Fruit fly (Drosophila melanogaster) whole organism, wandering third instar larva: ENCODE results near the gene Cyp312a1.
A peak's percentile ranks its signal among the peaks of the same experiment; 100 is the strongest.

ENCODE experiments used
- Abd-B ChIP-seq: fragments of >200 bp; optimal IDR thresholded peaks from 2 replicates; lab custom pipeline; 2017; ENCODE audit warnings: missing biosample characterization, missing genetic modification characterization
- CG32264 ChIP-seq: fragments of 200-800 bp; sonication (Bioruptor generic); optimal IDR thresholded peaks from 2 replicates; lab custom pipeline; 2016; ENCODE audit warnings: missing biosample characterization, missing genetic modification characterization
- Dfd ChIP-seq: fragments of >200 bp; optimal IDR thresholded peaks from 2 replicates; lab custom pipeline; 2017; ENCODE audit warnings: missing biosample characterization, missing genetic modification characterization
- Dif ChIP-seq: fragments of 200-275, 200-300 bp; sonication (Bioruptor generic); optimal IDR thresholded peaks from 2 replicates; lab custom pipeline; 2018; ENCODE audit warnings: missing biosample characterization, missing genetic modification characterization; ENCODE audit not compliant: partially characterized antibody
- GATAd ChIP-seq: sonication (Bioruptor generic); optimal IDR thresholded peaks from 2 replicates; lab custom pipeline; 2016; ENCODE audit warnings: missing biosample characterization, missing genetic modification characterization
- HLH106 ChIP-seq: fragments of 200-800 bp; optimal IDR thresholded peaks from 3 replicates; lab custom pipeline; 2019; ENCODE audit warnings: missing biosample characterization, mild to moderate bottlenecking, missing genetic modification characterization, moderate library complexity
- Hnf4 ChIP-seq: fragments of 200-800 bp; sonication (Bioruptor generic); optimal IDR thresholded peaks from 2 replicates; lab custom pipeline; 2016; ENCODE audit warnings: missing biosample characterization, mild to moderate bottlenecking, missing genetic modification characterization
- Hr83 ChIP-seq: fragments of 200-300 bp; sonication (Bioruptor generic); optimal IDR thresholded peaks from 2 replicates; lab custom pipeline; 2016; ENCODE audit warnings: missing biosample characterization, mild to moderate bottlenecking, missing genetic modification characterization, moderate library complexity; ENCODE audit not compliant: poor library complexity, severe bottlenecking
- Jra ChIP-seq: sonication (Bioruptor generic); optimal IDR thresholded peaks from 2 replicates; lab custom pipeline; 2016; ENCODE audit warnings: missing biosample characterization, missing genetic modification characterization
- N ChIP-seq: fragments of >200 bp; optimal IDR thresholded peaks from 2 replicates; lab custom pipeline; 2018; ENCODE audit warnings: missing biosample characterization, missing external identifiers, missing genetic modification characterization
- OdsH ChIP-seq: fragments of 200-800 bp; sonication (Bioruptor generic); optimal IDR thresholded peaks from 2 replicates; lab custom pipeline; 2016; ENCODE audit warnings: missing biosample characterization, mild to moderate bottlenecking, missing genetic modification characterization
- Rel ChIP-seq, 2 experiments: fragments of 200-800 bp; sonication (Bioruptor generic) in 1 of 2; optimal IDR thresholded peaks; 2 replicates in 1 of 2; 3 replicates in 1 of 2; lab custom pipeline; 2016 to 2019; ENCODE audit warnings: mild to moderate bottlenecking in 2 of 2, missing biosample characterization in 2 of 2, missing genetic modification characterization in 2 of 2, moderate library complexity in 1 of 2
- Sp1 ChIP-seq: fragments of 200-800 bp; sonication (Bioruptor generic); optimal IDR thresholded peaks from 3 replicates; lab custom pipeline; 2019; ENCODE audit warnings: missing biosample characterization, mild to moderate bottlenecking, missing genetic modification characterization, moderate library complexity
- br ChIP-seq: fragments of 200-800 bp; sonication (Bioruptor generic); optimal IDR thresholded peaks from 2 replicates; lab custom pipeline; 2016; ENCODE audit warnings: missing biosample characterization, missing genetic modification characterization
- brk ChIP-seq: fragments of 200-800 bp; sonication (Bioruptor generic); optimal IDR thresholded peaks from 2 replicates; lab custom pipeline; 2016; ENCODE audit warnings: missing biosample characterization, mild to moderate bottlenecking, missing genetic modification characterization
- dl ChIP-seq, 2 experiments: fragments of 175-275, 200-275 bp in 1 of 2; fragments of 200-275 bp in 1 of 2; sonication (Bioruptor generic); optimal IDR thresholded peaks; lab custom pipeline; 2018; ENCODE audit warnings: mild to moderate bottlenecking in 2 of 2, missing biosample characterization in 2 of 2, missing genetic modification characterization in 2 of 2, moderate library complexity in 2 of 2; ENCODE audit not compliant: partially characterized antibody in 2 of 2, insufficient read depth in 1 of 2
- dmrt93B ChIP-seq: fragments of 200-800 bp; sonication (Bioruptor generic); optimal IDR thresholded peaks from 2 replicates; lab custom pipeline; 2018; ENCODE audit warnings: missing biosample characterization, mild to moderate bottlenecking, missing genetic modification characterization
- dsf ChIP-seq: sonication (Bioruptor generic); optimal IDR thresholded peaks from 2 replicates; lab custom pipeline; 2016; ENCODE audit warnings: missing biosample characterization, missing genetic modification characterization, borderline replicate concordance
- ey ChIP-seq: fragments of 200-800 bp; sonication (Bioruptor generic); optimal IDR thresholded peaks from 2 replicates; lab custom pipeline; 2016; ENCODE audit warnings: missing biosample characterization, missing genetic modification characterization
- foxo ChIP-seq, 2 experiments: fragments of 200-800 bp; sonication (Bioruptor generic); optimal IDR thresholded peaks; 2 replicates in 1 of 2; 3 replicates in 1 of 2; lab custom pipeline; 2016 to 2017; ENCODE audit warnings: missing biosample characterization in 2 of 2, missing genetic modification characterization in 2 of 2
- fru ChIP-seq: fragments of 200-800 bp; sonication (Bioruptor generic); optimal IDR thresholded peaks from 3 replicates; lab custom pipeline; 2016; ENCODE audit warnings: missing biosample characterization, mild to moderate bottlenecking, missing genetic modification characterization
- h ChIP-seq: fragments of 200-800 bp; sonication (Bioruptor generic); optimal IDR thresholded peaks from 3 replicates; lab custom pipeline; 2016; ENCODE audit warnings: missing biosample characterization, mild to moderate bottlenecking, missing genetic modification characterization
- lola ChIP-seq: fragments of >200 bp; optimal IDR thresholded peaks from 2 replicates; lab custom pipeline; 2017; ENCODE audit warnings: missing biosample characterization, missing genetic modification characterization
- pan ChIP-seq: fragments of >200 bp; optimal IDR thresholded peaks from 2 replicates; lab custom pipeline; 2017
- psq ChIP-seq: fragments of 200-800 bp; sonication (Bioruptor generic); optimal IDR thresholded peaks from 3 replicates; lab custom pipeline; 2017; ENCODE audit warnings: missing biosample characterization, mild to moderate bottlenecking, missing genetic modification characterization, moderate library complexity
- rgr ChIP-seq: fragments of 200-800 bp; sonication (Bioruptor generic); optimal IDR thresholded peaks from 3 replicates; lab custom pipeline; 2016; ENCODE audit warnings: missing biosample characterization, mild to moderate bottlenecking, missing genetic modification characterization
- sage ChIP-seq: fragments of 200-800 bp; sonication (Bioruptor generic); optimal IDR thresholded peaks from 2 replicates; lab custom pipeline; 2016; ENCODE audit warnings: missing biosample characterization, mild to moderate bottlenecking, missing genetic modification characterization
- woc ChIP-seq: sonication (Bioruptor generic); optimal IDR thresholded peaks from 2 replicates; lab custom pipeline; 2016; ENCODE audit warnings: missing biosample characterization, mild to moderate bottlenecking, missing genetic modification characterization

Cyp312a1 gene

DNA sequence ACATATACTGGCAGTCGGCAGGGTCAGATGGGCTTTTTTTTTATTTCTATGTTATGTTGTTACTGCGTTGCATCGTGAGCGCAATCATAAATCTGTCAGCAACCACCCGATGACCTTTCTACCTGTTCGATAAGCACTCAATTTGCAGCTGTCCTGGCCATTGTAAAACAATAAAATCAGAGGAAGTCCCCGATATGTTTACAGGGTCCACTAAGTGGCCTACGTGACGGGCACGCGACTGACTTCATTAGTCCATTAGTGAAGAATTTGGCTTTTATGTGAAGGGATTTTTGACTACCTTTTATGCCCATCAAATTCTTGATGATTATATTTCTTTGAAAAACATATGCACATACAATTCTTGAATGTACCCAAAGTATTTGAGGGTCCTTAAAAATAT lies 5.8 kb upstream of the Cyp312a1 start:
- TF ChIP-seq Rel (GFP tag; optimal IDR thresholded peaks at IDR 0.05; lab: Kevin White, UChicago) (no peak), Rel (tag; optimal IDR thresholded peaks at IDR 0.05; lab: Kevin White, UChicago) (no peak), Dfd (no peak)

DNA sequence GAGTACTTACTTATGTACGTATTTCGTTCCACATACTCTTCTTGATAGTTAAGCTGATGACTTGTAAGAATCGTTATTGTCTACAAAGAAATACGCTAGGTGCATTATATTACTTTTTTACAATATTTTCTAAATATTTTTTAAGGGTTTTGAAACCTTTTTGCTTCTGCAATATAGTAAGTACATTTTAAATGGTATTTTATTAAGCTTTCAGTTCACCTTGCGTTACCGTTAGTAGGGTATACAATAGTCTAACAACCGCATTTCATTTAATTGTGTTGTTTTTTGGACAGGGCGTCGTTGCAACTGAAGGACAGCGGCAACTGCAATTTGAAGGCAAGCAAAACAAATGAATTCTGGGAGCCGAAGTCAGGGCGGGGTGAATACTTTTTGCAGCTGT lies 4.7 kb upstream of the Cyp312a1 start:
- TF ChIP-seq foxo (GFP tag; optimal IDR thresholded peaks at IDR 0.05; lab: Kevin White, UChicago) (no peak), rgr (GFP tag; lab: Kevin White, UChicago) (peak; percentile 23), psq (GFP tag; lab: Kevin White, UChicago) (peak; percentile 41), woc (peak; percentile 63), HLH106 (peak; percentile 39), dl (GFP tag; optimal IDR thresholded peaks at IDR 0.05; lab: Kevin White, UChicago; ENCODE audit: insufficient read depth in 1 of 2, partially characterized antibody in 2 of 2) (no peak), brk (GFP tag; lab: Kevin White, UChicago) (no peak), Hr83 (GFP tag; lab: Kevin White, UChicago) (no peak), Sp1 (GFP tag; lab: Kevin White, UChicago) (peak; percentile 33), Abd-B (GFP tag; lab: Kevin White, UChicago) (no peak), h (GFP tag; lab: Kevin White, UChicago) (peak; percentile 46), fru (GFP tag; lab: Kevin White, UChicago) (peak; percentile 8), N (no peak), OdsH (GFP tag; lab: Kevin White, UChicago) (peak; percentile 27)

DNA sequence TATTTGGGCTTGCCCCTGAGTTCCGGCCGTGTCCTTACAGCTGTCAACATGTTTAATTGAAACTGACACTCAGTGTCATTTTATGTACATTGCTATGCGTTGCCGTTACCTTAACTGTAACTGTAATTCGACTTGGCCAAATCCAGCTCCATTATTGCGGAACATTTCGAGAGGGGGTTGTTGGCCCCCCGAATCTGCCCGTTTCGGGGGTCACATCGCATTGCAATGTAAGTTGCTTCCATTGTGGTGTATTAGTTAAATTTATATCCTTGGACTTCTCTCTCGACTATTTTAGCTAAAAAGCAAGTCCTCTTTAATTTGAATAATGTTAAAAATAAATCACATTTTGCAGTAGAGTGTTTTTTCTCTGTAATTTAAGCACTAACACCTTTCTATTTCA lies 8.4 kb downstream of the Cyp312a1 start:
- TF ChIP-seq dmrt93B (GFP tag; lab: Kevin White, UChicago): no peak
- no peak for TF ChIP-seq ey (GFP tag; lab: Kevin White, UChicago)
- TF ChIP-seq Dfd: peak; percentile 90
- TF ChIP-seq CG32264: no peak
- no peak for TF ChIP-seq pan (lab: Kevin White, UChicago)
- TF ChIP-seq HLH106: no peak
- TF ChIP-seq dsf (GFP tag; lab: Kevin White, UChicago): no peak
- TF ChIP-seq lola (GFP tag; lab: Kevin White, UChicago): no peak
- no peak for TF ChIP-seq fru (GFP tag; lab: Kevin White, UChicago)
- TF ChIP-seq, all 38 proteins: peak for 1

DNA sequence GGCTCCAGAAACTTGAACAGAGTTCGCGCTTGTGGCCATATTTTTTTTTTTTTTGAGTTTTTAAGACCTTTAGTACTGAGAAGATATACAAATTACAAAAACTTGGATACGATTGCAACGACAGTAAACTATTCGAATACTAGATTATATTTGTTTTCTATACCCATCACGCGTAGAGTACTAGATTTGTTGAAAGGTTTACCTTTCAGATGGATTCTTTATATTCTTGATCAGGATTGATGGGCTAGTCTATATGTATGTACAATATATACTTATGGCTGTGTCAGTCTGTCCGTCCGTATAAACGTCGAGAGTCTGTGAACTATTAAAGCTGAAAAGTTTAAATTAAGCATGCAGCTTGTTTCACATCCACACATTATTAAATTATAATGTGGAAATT lies 10.6 kb downstream of the Cyp312a1 start, which contains the start of gene CG42853:
Gene CG42853 (minus strand): TSS at position 101 of the 400 bp plus-strand sequence.
- no peak for TF ChIP-seq sage (GFP tag; lab: Kevin White, UChicago)
- TF ChIP-seq pan (lab: Kevin White, UChicago): no peak
- no peak for TF ChIP-seq GATAd (GFP tag; lab: Kevin White, UChicago)
- TF ChIP-seq, all 38 proteins: peak for 0

DNA sequence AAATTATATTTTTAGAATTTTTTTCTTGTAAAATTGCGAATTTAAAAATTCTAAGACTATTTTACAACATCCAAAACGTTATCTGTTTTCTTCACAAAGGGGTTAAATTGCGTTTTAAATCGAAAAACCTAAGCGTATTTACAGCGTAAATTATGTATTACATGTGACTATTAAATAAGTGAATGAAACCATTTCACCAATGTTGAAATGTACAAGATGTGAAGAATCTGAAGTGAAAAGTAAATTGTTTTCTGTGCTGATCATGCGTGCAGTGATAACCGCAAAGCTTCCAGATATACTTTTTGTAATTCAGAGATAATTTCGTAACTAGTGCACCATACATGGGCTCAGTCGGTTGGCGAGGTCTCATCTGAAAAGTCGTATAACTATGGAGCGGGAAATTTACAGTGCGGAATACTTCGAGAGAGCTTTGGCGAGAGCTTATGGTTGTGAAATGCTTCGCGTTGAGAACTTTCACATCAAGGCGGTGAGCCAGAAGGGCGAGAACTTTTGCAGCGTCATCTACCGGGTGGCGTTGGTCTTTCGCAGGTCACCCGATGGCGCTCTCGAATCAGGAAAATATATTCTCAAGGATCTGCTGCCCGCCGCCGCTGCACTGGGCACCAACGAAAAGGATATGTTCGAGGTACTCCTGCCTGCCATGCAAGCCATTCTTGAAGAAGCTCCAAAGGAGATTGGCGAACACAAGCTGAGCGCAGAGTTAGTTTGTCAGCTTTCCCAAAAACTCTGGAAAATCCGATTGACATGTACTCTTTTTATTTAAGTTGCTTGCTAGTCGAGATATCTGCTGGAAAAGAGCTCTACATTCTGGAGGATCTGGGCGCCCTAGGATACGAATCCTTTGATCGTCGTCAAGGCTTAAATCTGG lies 18.2 kb downstream of the Cyp312a1 start:
- TF ChIP-seq Hr83 (GFP tag; lab: Kevin White, UChicago) (peak; percentile 40), woc (no peak), Dif (GFP tag; lab: Kevin White, UChicago) (peak; percentile 14), foxo (GFP tag; optimal IDR thresholded peaks at IDR 0.05; lab: Kevin White, UChicago) (peak in 1 of 2 experiments; percentile 46), OdsH (GFP tag; lab: Kevin White, UChicago) (peak; percentile 44), HLH106 (no peak), h (GFP tag; lab: Kevin White, UChicago) (peak; percentile 61), br (GFP tag; lab: Kevin White, UChicago) (peak; percentile 54), dl (GFP tag; optimal IDR thresholded peaks at IDR 0.05; lab: Kevin White, UChicago; ENCODE audit: insufficient read depth in 1 of 2, partially characterized antibody in 2 of 2) (no peak), lola (GFP tag; lab: Kevin White, UChicago) (no peak), fru (GFP tag; lab: Kevin White, UChicago) (peak; percentile 22), Jra (GFP tag; lab: Kevin White, UChicago) (peak; percentile 6), Hnf4 (GFP tag; lab: Kevin White, UChicago) (peak; percentile 31)
